Fruit fly (Drosophila melanogaster): ENCODE results near the gene per.
A peak's percentile ranks its signal among the peaks of the same experiment; 100 is the strongest.

per gene

dm6 chrX:2646022-2646761 is 39.2 kb upstream of the per start (continued):
- TF ChIP-seq shn (GFP tag; optimal IDR thresholded peaks at IDR 0.05) (peak; percentile 97), CG12942 (GFP tag; optimal IDR thresholded peaks at IDR 0.05) (peak; percentile 94), ssp (GFP tag; IDR thresholded peaks at IDR 0.05) (peak; percentile 84), CG16815 (GFP tag; optimal IDR thresholded peaks at IDR 0.05) (peak; percentile 95), NfI (GFP tag; optimal IDR thresholded peaks at IDR 0.05) (peak; percentile 97), dysf (GFP tag; IDR thresholded peaks at IDR 0.05) (peak; percentile 97), Elba2 (GFP tag; optimal IDR thresholded peaks at IDR 0.05) (no peak), CG6175 (GFP tag; IDR thresholded peaks at IDR 0.05) (peak; percentile 87), sens (GFP tag) (peak; percentile 99), CG6654 (GFP tag; optimal IDR thresholded peaks at IDR 0.05) (peak; percentile 90), chif (GFP tag; optimal IDR thresholded peaks at IDR 0.05) (peak; percentile 97 to 98), CG6813 (GFP tag; optimal IDR thresholded peaks at IDR 0.05) (peak; percentile 96), CG8388 (GFP tag; optimal IDR thresholded peaks at IDR 0.05) (peak; percentile 96), chinmo (GFP tag; IDR thresholded peaks at IDR 0.05; ENCODE audit: partially characterized antibody) (peak; percentile 85; the same call in 3 of the 4 replicates), Hr39 (optimal IDR thresholded peaks at IDR 0.05) (no peak), sisA (GFP tag; IDR thresholded peaks at IDR 0.05) (peak; percentile 96), br (optimal IDR thresholded peaks at IDR 0.05) (no peak), CG4820 (GFP tag; optimal IDR thresholded peaks at IDR 0.05) (peak; percentile 93), CoRest (tag; optimal IDR thresholded peaks at IDR 0.05) (peak; percentile 98), mld (GFP tag; IDR thresholded peaks at IDR 0.05; ENCODE audit: partially characterized antibody) (peak; percentile 60; the same call in 1 of the 3 replicates), CG4328 (GFP tag; optimal IDR thresholded peaks at IDR 0.05) (peak; percentile 91), CG2199 (GFP tag; IDR thresholded peaks at IDR 0.05) (peak; percentile 94; the same call in 2 of the 3 replicates), Sox102F (GFP tag; optimal IDR thresholded peaks at IDR 0.05) (peak; percentile 97), CG6272 (GFP tag; IDR thresholded peaks at IDR 0.05) (peak; percentile 91), nerfin-2 (GFP tag; IDR thresholded peaks at IDR 0.05; ENCODE audit: partially characterized antibody) (peak; percentile 72), CG1233 (GFP tag; optimal IDR thresholded peaks at IDR 0.05) (peak; percentile 92), Usf (GFP tag; optimal IDR thresholded peaks at IDR 0.05) (peak; percentile 93), her (GFP tag; optimal IDR thresholded peaks at IDR 0.05) (peak; percentile 96), stc (GFP tag; IDR thresholded peaks at IDR 0.05) (peak; percentile 96), wdn (GFP tag; IDR thresholded peaks at IDR 0.05) (peak; percentile 95), CG3995 (GFP tag; optimal IDR thresholded peaks at IDR 0.05) (peak; percentile 69), HLH4C (GFP tag; IDR thresholded peaks at IDR 0.05; ENCODE audit: partially characterized antibody) (peak; percentile 41; the same call in 1 of the 3 replicates), cwo (GFP tag; optimal IDR thresholded peaks at IDR 0.05) (peak; percentile 97), al (GFP tag; IDR thresholded peaks at IDR 0.05) (peak; percentile 95), Dbx (GFP tag; IDR thresholded peaks at IDR 0.05) (peak; percentile 96), Hr78 (GFP tag; optimal IDR thresholded peaks at IDR 0.05) (peak in 1 of 2 experiments; percentile 90), CG30020 (tag; optimal IDR thresholded peaks at IDR 0.05) (peak; percentile 75), Ptx1 (GFP tag; IDR thresholded peaks at IDR 0.05) (peak; percentile 96), sim (GFP tag; IDR thresholded peaks at IDR 0.05) (peak; percentile 70; the same call in 1 of the 2 replicates), CG12155 (GFP tag; optimal IDR thresholded peaks at IDR 0.05) (peak; percentile 95), run (tag; optimal IDR thresholded peaks at IDR 0.05) (peak; percentile 94), CG6765 (GFP tag; optimal IDR thresholded peaks at IDR 0.05) (peak; percentile 94), psq (GFP tag; optimal IDR thresholded peaks at IDR 0.05) (peak; percentile 79), CG15269 (tag; optimal IDR thresholded peaks at IDR 0.05) (peak; percentile 98), CG31388 (GFP tag; optimal IDR thresholded peaks at IDR 0.05) (peak; percentile 75), CG13894 (tag; optimal IDR thresholded peaks at IDR 0.05) (peak; percentile 94), CG10366 (GFP tag; IDR thresholded peaks at IDR 0.05) (peak; percentile 96), sr (GFP tag; IDR thresholded peaks at IDR 0.05) (peak; percentile 75), Fer2 (tag; optimal IDR thresholded peaks at IDR 0.05) (peak; percentile 87)

All from whole organism, embryonic.